Fruit fly (Drosophila melanogaster) whole organism, embryonic: ENCODE results near the gene MsrA.
A peak's percentile ranks its signal among the peaks of the same experiment; 100 is the strongest.

Experiments used
- Atf3 ChIP-seq: fragments of 200-800 bp; sonication (Bioruptor generic); optimal IDR thresholded peaks from 3 replicates; lab custom pipeline; 2016; ENCODE audit warnings: missing biosample characterization, missing genetic modification characterization
- CG11723 ChIP-seq: fragments of 200-800 bp; sonication (Bioruptor generic); optimal IDR thresholded peaks from 2 replicates; lab custom pipeline; 2017; ENCODE audit warnings: missing biosample characterization, mild to moderate bottlenecking, missing genetic modification characterization
- CG1647 ChIP-seq: fragments of 200-800 bp; sonication (Bioruptor generic); optimal IDR thresholded peaks from 3 replicates; lab custom pipeline; 2016; ENCODE audit warnings: missing biosample characterization, missing genetic modification characterization
- CG17802 ChIP-seq: fragments of 200-800 bp; sonication (Bioruptor generic); optimal IDR thresholded peaks from 2 replicates; lab custom pipeline; 2018; ENCODE audit warnings: missing biosample characterization, mild to moderate bottlenecking, missing genetic modification characterization, moderate library complexity
- CG18262 ChIP-seq: fragments of 200-800 bp; optimal IDR thresholded peaks from 3 replicates; lab custom pipeline; 2019; ENCODE audit warnings: missing biosample characterization, mild to moderate bottlenecking, missing genetic modification characterization, moderate library complexity
- CG18599 ChIP-seq: fragments of 200-800 bp; sonication (Bioruptor generic); optimal IDR thresholded peaks from 3 replicates; lab custom pipeline; 2017; ENCODE audit warnings: missing biosample characterization, missing genetic modification characterization, mild to moderate bottlenecking, moderate library complexity, missing genetic modification reagents
- CG32767 ChIP-seq: fragments of 200-800 bp; sonication (Bioruptor generic); IDR thresholded peaks from 2 replicates; pipeline ENCODE4 v1.3.6; 2022; ENCODE audit warnings: missing biosample characterization, missing genetic modification characterization
- CG33213 ChIP-seq: fragments of 200-800 bp; sonication (Bioruptor generic); optimal IDR thresholded peaks from 3 replicates; lab custom pipeline; 2016; ENCODE audit warnings: missing biosample characterization, missing genetic modification characterization
- CG3407 ChIP-seq: fragments of 200-800 bp; sonication (Bioruptor generic); optimal IDR thresholded peaks from 2 replicates; lab custom pipeline; 2018; ENCODE audit warnings: missing biosample characterization, mild to moderate bottlenecking, missing genetic modification characterization
- CG3838 ChIP-seq: fragments of 200-800 bp; sonication (Bioruptor generic); optimal IDR thresholded peaks from 3 replicates; lab custom pipeline; 2016; ENCODE audit warnings: missing biosample characterization, missing genetic modification characterization
- CG43689 ChIP-seq: fragments of 200-800 bp; sonication (Bioruptor generic); IDR thresholded peaks from 2 replicates; pipeline ENCODE4 v1.3.6; 2022; ENCODE audit warnings: missing biosample characterization, missing genetic modification characterization
- CG6254 ChIP-seq: fragments of 200-800 bp; sonication (Bioruptor generic); optimal IDR thresholded peaks from 3 replicates; lab custom pipeline; 2017; ENCODE audit warnings: mild to moderate bottlenecking, missing biosample characterization, missing genetic modification reagents, missing genetic modification characterization
- CG6765 ChIP-seq: fragments of 200-800 bp; sonication (Bioruptor generic); optimal IDR thresholded peaks from 3 replicates; lab custom pipeline; 2017; ENCODE audit warnings: missing biosample characterization, mild to moderate bottlenecking, missing genetic modification characterization
- CG7786 ChIP-seq: fragments of 200-800 bp; sonication (Bioruptor generic); optimal IDR thresholded peaks from 2 replicates; lab custom pipeline; 2016; ENCODE audit warnings: missing biosample characterization, missing genetic modification characterization
- CG7839 ChIP-seq: fragments of 200-800 bp; sonication (Bioruptor generic); optimal IDR thresholded peaks from 3 replicates; lab custom pipeline; 2018; ENCODE audit warnings: missing biosample characterization, mild to moderate bottlenecking, missing genetic modification characterization, moderate library complexity
- CG8089 ChIP-seq: fragments of 200-800 bp; sonication (Bioruptor generic); optimal IDR thresholded peaks from 3 replicates; lab custom pipeline; 2016; ENCODE audit warnings: missing biosample characterization, missing genetic modification characterization
- CG9215 ChIP-seq: fragments of 200-800 bp; sonication (Bioruptor generic); IDR thresholded peaks from 2 replicates; pipeline ENCODE4 v1.3.6; 2022; ENCODE audit warnings: missing biosample characterization, missing genetic modification characterization
- CG9876 ChIP-seq: fragments of 200-800 bp; sonication (Bioruptor generic); optimal IDR thresholded peaks from 2 replicates; lab custom pipeline; 2016; ENCODE audit warnings: missing biosample characterization, missing genetic modification characterization
- GATAe ChIP-seq: fragments of 200-800 bp; sonication (Bioruptor generic); conservative IDR thresholded peaks from 2 replicates; pipeline ENCODE4 v1.3.6; 2022; ENCODE audit warnings: missing biosample characterization, missing genetic modification characterization
- Hey ChIP-seq: fragments of 200-800 bp; sonication (Bioruptor generic); optimal IDR thresholded peaks from 3 replicates; lab custom pipeline; 2018; ENCODE audit warnings: missing biosample characterization, mild to moderate bottlenecking, missing genetic modification characterization
- HmgZ ChIP-seq: fragments of 200-800 bp; sonication (Bioruptor generic); optimal IDR thresholded peaks from 2 replicates; lab custom pipeline; 2018; ENCODE audit warnings: missing biosample characterization, mild to moderate bottlenecking, missing genetic modification characterization
- Hmr ChIP-seq: fragments of 200-800 bp; sonication (Bioruptor generic); optimal IDR thresholded peaks from 3 replicates; lab custom pipeline; 2017; ENCODE audit warnings: mild to moderate bottlenecking, missing biosample characterization, missing genetic modification reagents, missing genetic modification characterization
- Lim3 ChIP-seq: fragments of 200-800 bp; sonication (Bioruptor generic); IDR thresholded peaks from 2 replicates; pipeline ENCODE4 v1.3.6; 2022; ENCODE audit warnings: missing biosample characterization, missing genetic modification characterization
- Med ChIP-seq: fragments of 200-800 bp; sonication (Bioruptor generic); peaks from one replicate; lab custom pipeline; 2016; ENCODE audit warnings: missing biosample characterization, missing genetic modification characterization, mild to moderate bottlenecking, inconsistent platforms, moderate library complexity
- Pdp1 ChIP-seq, 2 experiments: fragments of 200-800 bp; sonication (Bioruptor generic); optimal IDR thresholded peaks; 3 replicates each; lab custom pipeline; 2016; ENCODE audit warnings: missing biosample characterization in 2 of 2, missing genetic modification characterization in 2 of 2, mild to moderate bottlenecking in 1 of 2, moderate library complexity in 1 of 2
- Scr ChIP-seq: fragments of 200-800 bp; sonication (Bioruptor generic); IDR thresholded peaks from 2 replicates; pipeline ENCODE4 v1.3.6; 2022; ENCODE audit warnings: missing biosample characterization, missing genetic modification characterization; ENCODE audit not compliant: partially characterized antibody
- Side ChIP-seq: fragments of 200-800 bp; sonication (Bioruptor generic); optimal IDR thresholded peaks from 2 replicates; lab custom pipeline; 2016; ENCODE audit warnings: missing biosample characterization, missing genetic modification characterization
- Tbp ChIP-seq: fragments of >200 bp; optimal IDR thresholded peaks from 2 replicates; lab custom pipeline; 2018; ENCODE audit warnings: missing biosample characterization, missing genetic modification characterization
- Xbp1 ChIP-seq: fragments of 200-800 bp; sonication (Bioruptor generic); optimal IDR thresholded peaks from 3 replicates; lab custom pipeline; 2016; ENCODE audit warnings: missing biosample characterization, mild to moderate bottlenecking, missing genetic modification characterization
- btn ChIP-seq: fragments of 200-800 bp; sonication (Bioruptor generic); optimal IDR thresholded peaks from 2 replicates; lab custom pipeline; 2016; ENCODE audit warnings: missing biosample characterization, missing genetic modification characterization
- cato ChIP-seq: fragments of 200-800 bp; sonication (Bioruptor generic); optimal IDR thresholded peaks from 2 replicates; lab custom pipeline; 2016; ENCODE audit warnings: missing biosample characterization, missing genetic modification characterization, borderline replicate concordance
- dati ChIP-seq: fragments of 200-800 bp; sonication (Bioruptor generic); IDR thresholded peaks from 2 replicates; pipeline ENCODE4 v1.3.6; 2022; ENCODE audit warnings: missing biosample characterization, missing genetic modification characterization
- fd96Cb ChIP-seq: fragments of 200-800 bp; sonication (Bioruptor generic); optimal IDR thresholded peaks from 2 replicates; lab custom pipeline; 2018; ENCODE audit warnings: missing biosample characterization, mild to moderate bottlenecking, missing genetic modification characterization, moderate library complexity
- grau ChIP-seq: fragments of 200-800 bp; optimal IDR thresholded peaks from 3 replicates; lab custom pipeline; 2019; ENCODE audit warnings: missing biosample characterization, mild to moderate bottlenecking, missing genetic modification characterization, moderate library complexity
- grn ChIP-seq: fragments of 200-800 bp; sonication (Bioruptor generic); optimal IDR thresholded peaks from 3 replicates; lab custom pipeline; 2017; ENCODE audit warnings: missing biosample characterization, missing genetic modification characterization
- gsb-n ChIP-seq: fragments of 200-800 bp; sonication (Bioruptor generic); optimal IDR thresholded peaks from 3 replicates; lab custom pipeline; 2018; ENCODE audit warnings: missing biosample characterization, mild to moderate bottlenecking, missing genetic modification characterization
- h ChIP-seq: fragments of >200 bp; optimal IDR thresholded peaks from 2 replicates; lab custom pipeline; 2017
- oc ChIP-seq: fragments of 200-800 bp; sonication (Bioruptor generic); optimal IDR thresholded peaks from 2 replicates; lab custom pipeline; 2018; ENCODE audit warnings: missing biosample characterization, mild to moderate bottlenecking, missing genetic modification characterization, moderate library complexity
- p53 ChIP-seq: fragments of 200-800 bp; sonication (Bioruptor generic); optimal IDR thresholded peaks from 2 replicates; lab custom pipeline; 2016; ENCODE audit warnings: missing biosample characterization, missing genetic modification characterization
- peb ChIP-seq: fragments of 200-800 bp; sonication (Bioruptor generic); IDR thresholded peaks from 2 replicates; pipeline ENCODE4 v1.3.6; 2022; ENCODE audit warnings: missing biosample characterization, missing genetic modification characterization
- ro ChIP-seq: fragments of 200-800 bp; sonication (Bioruptor generic); IDR thresholded peaks from 2 replicates; pipeline ENCODE4 v1.3.6; 2022; ENCODE audit warnings: missing biosample characterization, missing genetic modification characterization
- sqz ChIP-seq: fragments of 200-800 bp; sonication (Bioruptor generic); optimal IDR thresholded peaks from 3 replicates; lab custom pipeline; 2018; ENCODE audit warnings: missing biosample characterization, mild to moderate bottlenecking, missing genetic modification characterization
- sr ChIP-seq: fragments of 200-800 bp; sonication (Bioruptor generic); IDR thresholded peaks from 3 replicates; pipeline ENCODE4 v1.3.6; 2022; ENCODE audit warnings: missing biosample characterization, missing genetic modification characterization
- stc ChIP-seq: fragments of 200-800 bp; sonication (Bioruptor generic); IDR thresholded peaks from 2 replicates; pipeline ENCODE4 v1.3.6; 2022; ENCODE audit warnings: missing biosample characterization, missing genetic modification characterization
- tio ChIP-seq: fragments of 200-800 bp; sonication (Bioruptor generic); optimal IDR thresholded peaks from 2 replicates; lab custom pipeline; 2017; ENCODE audit warnings: missing biosample characterization, missing genetic modification characterization, inconsistent platforms
- vnd ChIP-seq: fragments of 200-800 bp; sonication (Bioruptor generic); IDR thresholded peaks from 3 replicates; pipeline ENCODE4 v1.3.6; 2022; ENCODE audit warnings: missing biosample characterization, missing genetic modification characterization; ENCODE audit not compliant: partially characterized antibody
- wdn ChIP-seq: fragments of 200-800 bp; sonication (Bioruptor generic); IDR thresholded peaks from 2 replicates; pipeline ENCODE4 v1.3.6; 2022; ENCODE audit warnings: missing biosample characterization, missing genetic modification characterization
- wek ChIP-seq: fragments of 200-800 bp; sonication (Bioruptor generic); optimal IDR thresholded peaks from 3 replicates; lab custom pipeline; 2018; ENCODE audit warnings: missing biosample characterization, mild to moderate bottlenecking, missing genetic modification characterization, moderate library complexity

The MsrA gene

dm6 chr3L:15537916-15538581, 27.2 kb downstream of the MsrA start (continued):
- TF ChIP-seq stc (GFP tag; lab: Robert Waterston, UW), result peak; percentile 62
- no peak for TF ChIP-seq Side (GFP tag; lab: Kevin White, UChicago)
- TF ChIP-seq oc (tag; lab: Kevin White, UChicago), result peak; percentile 58
- no peak for TF ChIP-seq CG6765
- no peak for TF ChIP-seq CG3838 (GFP tag; lab: Kevin White, UChicago)
- no peak for TF ChIP-seq sr (GFP tag; lab: Robert Waterston, UW)
- no peak for TF ChIP-seq CG17802 (tag; lab: Kevin White, UChicago)
- no peak for TF ChIP-seq wdn (GFP tag; lab: Robert Waterston, UW)
- TF ChIP-seq CG9876 (GFP tag; lab: Kevin White, UChicago), result no peak
- TF ChIP-seq Atf3, result no peak
- TF ChIP-seq CG11723 (GFP tag; lab: Kevin White, UChicago), result peak; percentile 15
- peak; percentile 73 for TF ChIP-seq Hmr (GFP tag; lab: Kevin White, UChicago)
- no peak for TF ChIP-seq Scr (GFP tag; lab: Robert Waterston, UW)
- no peak for TF ChIP-seq CG43689 (GFP tag; lab: Robert Waterston, UW)
- peak; percentile 60 for TF ChIP-seq CG6254 (GFP tag; lab: Kevin White, UChicago)
- peak; percentile 68 for TF ChIP-seq tio
- TF ChIP-seq gsb-n (tag; lab: Kevin White, UChicago), result peak; percentile 64
- TF ChIP-seq Tbp (GFP tag; lab: Kevin White, UChicago), result no peak
- peak; percentile 84 for TF ChIP-seq CG7839 (tag; lab: Kevin White, UChicago)

- TF ChIP-seq btn (GFP tag; lab: Kevin White, UChicago), result no peak
- no peak for TF ChIP-seq CG33213 (GFP tag; lab: Kevin White, UChicago)
- TF ChIP-seq Lim3 (GFP tag; lab: Robert Waterston, UW), result no peak
- TF ChIP-seq CG1647 (GFP tag; lab: Kevin White, UChicago), result no peak
- no peak for TF ChIP-seq vnd (GFP tag; lab: Robert Waterston, UW)
- TF ChIP-seq CG6765, result no peak
- no peak for TF ChIP-seq CG3407 (GFP tag; lab: Kevin White, UChicago)
- no peak for TF ChIP-seq HmgZ (tag; lab: Kevin White, UChicago)
- TF ChIP-seq CG9215 (GFP tag; lab: Robert Waterston, UW), result no peak
- TF ChIP-seq wek (GFP tag; lab: Kevin White, UChicago), result no peak
- peak; percentile 12 for TF ChIP-seq CG18599 (GFP tag; lab: Kevin White, UChicago)
- TF ChIP-seq dati (GFP tag; lab: Robert Waterston, UW), result no peak
- TF ChIP-seq Xbp1, result no peak
- TF ChIP-seq CG8089 (GFP tag; lab: Kevin White, UChicago), result no peak
- TF ChIP-seq grau (tag; lab: Kevin White, UChicago), result no peak
- no peak for TF ChIP-seq ro (GFP tag; lab: Robert Waterston, UW)
- TF ChIP-seq grn (GFP tag; lab: Kevin White, UChicago), result peak; percentile 86
- no peak for TF ChIP-seq h (lab: Kevin White, UChicago)
- peak; percentile 63; the same call in 1 of the 2 replicates for TF ChIP-seq GATAe (GFP tag; lab: Robert Waterston, UW)
- TF ChIP-seq CG18262 (tag; lab: Kevin White, UChicago), result peak; percentile 18
- no peak for TF ChIP-seq Hey (tag; lab: Kevin White, UChicago)
- TF ChIP-seq cato (GFP tag; lab: Kevin White, UChicago), result no peak
- TF ChIP-seq peb (GFP tag; lab: Robert Waterston, UW), result no peak
- TF ChIP-seq fd96Cb, result no peak
- TF ChIP-seq Pdp1 (GFP tag; optimal IDR thresholded peaks at IDR 0.05; lab: Kevin White, UChicago), result peak in 1 of 2 experiments; percentile 35
- peak; percentile 21 for TF ChIP-seq Med (GFP tag; lab: Kevin White, UChicago)
- TF ChIP-seq CG7786 (GFP tag; lab: Kevin White, UChicago), result no peak
- no peak for TF ChIP-seq p53 (GFP tag; lab: Kevin White, UChicago)
- TF ChIP-seq sqz (GFP tag; lab: Kevin White, UChicago), result peak; percentile 77
- TF ChIP-seq CG32767 (GFP tag; lab: Robert Waterston, UW), result no peak
Measured at dm6 chr3L:15538582-15539490, 28.0 kb downstream of the MsrA start.
